Fruit fly (Drosophila melanogaster) whole organism, prepupa: ENCODE measurements around the gene CG3698.

Experiments
- CG31627 ChIP-seq: fragments of 200-800 bp; sonication (Bioruptor generic); optimal IDR thresholded peaks from 3 replicates; lab custom pipeline; 2016; ENCODE audit warnings: missing biosample characterization, missing genetic modification characterization
- CG6163 ChIP-seq: fragments of 200-800 bp; sonication (Bioruptor generic); IDR thresholded peaks from 3 replicates; pipeline ENCODE4 v1.3.6; 2022; ENCODE audit warnings: missing biosample characterization, missing genetic modification characterization
- CG6792 ChIP-seq: fragments of 200-800 bp; sonication (Bioruptor generic); optimal IDR thresholded peaks from 3 replicates; lab custom pipeline; 2016; ENCODE audit warnings: missing biosample characterization, missing genetic modification characterization
- Lpt ChIP-seq: fragments of 200-800 bp; sonication (Bioruptor generic); optimal IDR thresholded peaks from 3 replicates; lab custom pipeline; 2016; ENCODE audit warnings: missing biosample characterization, missing genetic modification characterization
- OdsH ChIP-seq: fragments of 200-800 bp; sonication (Bioruptor generic); optimal IDR thresholded peaks from 3 replicates; lab custom pipeline; 2016; ENCODE audit warnings: missing biosample characterization, missing genetic modification characterization
- eg ChIP-seq: fragments of 200-800 bp; sonication (Bioruptor generic); IDR thresholded peaks from 3 replicates; pipeline ENCODE4 v1.3.6; 2022; ENCODE audit warnings: missing biosample characterization, missing genetic modification characterization

DNA sequence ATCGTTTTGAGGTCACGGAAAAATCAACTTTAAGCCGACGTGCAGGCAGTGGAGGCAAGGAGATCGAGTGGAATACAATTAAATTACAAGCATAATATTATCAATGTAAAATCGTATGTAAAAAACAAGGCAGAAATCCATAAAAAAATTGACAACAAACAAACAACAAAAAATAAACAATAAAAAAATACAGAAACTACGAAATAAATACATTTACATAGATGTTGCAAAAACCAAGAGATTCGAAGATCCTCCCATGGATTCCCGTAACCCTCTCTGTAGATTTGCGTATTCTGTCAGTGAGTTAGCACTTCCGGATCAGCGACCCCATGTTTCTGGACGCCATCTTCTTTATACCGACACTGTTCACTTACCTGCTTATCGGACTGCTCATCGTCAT is 37.7 kb upstream of the CG3698 start, which contains the start of gene CG3288:
- TF ChIP-seq CG6792 (GFP tag; lab: Kevin White, UChicago) (no peak), OdsH (GFP tag; lab: Kevin White, UChicago) (no peak), eg (no peak), Lpt (no peak), CG6163 (no peak), CG31627 (GFP tag; lab: Kevin White, UChicago) (no peak)
